Worm (Caenorhabditis elegans) whole organism, L1 larva: ENCODE data around the gene Y7A9A.1.

Source experiments
- C04F5.9 ChIP-seq: sonication (generic microtip); optimal IDR thresholded peaks from 2 replicates; lab custom pipeline; 2016; ENCODE audit warnings: missing genetic modification characterization, missing compliant biosample characterization
- C16A3.4 ChIP-seq: fragments of 150-350 bp; optimal IDR thresholded peaks from 2 replicates; lab custom pipeline; 2014; ENCODE audit warnings: missing biosample characterization, missing genetic modification characterization
- F16B12.6 ChIP-seq: fragments of 150-350 bp; optimal IDR thresholded peaks from 2 replicates; lab custom pipeline; 2014; ENCODE audit warnings: missing biosample characterization, missing genetic modification characterization
- Y116A8C.19 ChIP-seq: sonication (generic microtip); optimal IDR thresholded peaks from 2 replicates; lab custom pipeline; 2016; ENCODE audit warnings: missing compliant biosample characterization, missing genetic modification characterization, borderline replicate concordance
- alr-1 ChIP-seq: fragments of 200-800 bp; sonication (Bioruptor generic); optimal IDR thresholded peaks from 2 replicates; lab custom pipeline; 2018; ENCODE audit warnings: borderline replicate concordance, mild to moderate bottlenecking, missing genetic modification characterization, missing compliant biosample characterization
- blmp-1 ChIP-seq: fragments of 150-350 bp; optimal IDR thresholded peaks from 2 replicates; lab custom pipeline; 2014; ENCODE audit warnings: missing biosample characterization, missing genetic modification characterization
- ces-1 ChIP-seq: fragments of 150-350 bp; optimal IDR thresholded peaks from 2 replicates; lab custom pipeline; 2014; ENCODE audit warnings: missing biosample characterization, missing genetic modification reagents, missing genetic modification characterization
- dpl-1 ChIP-seq, 3 experiments: fragments of 150-350 bp in 2 of 3; sonication (generic microtip) in 1 of 3; optimal IDR thresholded peaks; 2 replicates each; lab custom pipeline; 2014 to 2017; ENCODE audit warnings: missing biosample characterization in 3 of 3, missing genetic modification characterization in 3 of 3, missing genetic modification reagents in 3 of 3
- egl-13 ChIP-seq: sonication (generic microtip); optimal IDR thresholded peaks from 2 replicates; lab custom pipeline; 2016; ENCODE audit warnings: missing genotype, missing genetic modification reagents, missing genetic modification characterization, missing compliant biosample characterization
- fkh-10 ChIP-seq: sonication (generic microtip); optimal IDR thresholded peaks from 2 replicates; lab custom pipeline; 2017; ENCODE audit warnings: missing biosample characterization, missing genetic modification reagents, missing genetic modification characterization
- fos-1 ChIP-seq: fragments of 150-350 bp; optimal IDR thresholded peaks from 2 replicates; lab custom pipeline; 2014; ENCODE audit warnings: missing biosample characterization, missing genetic modification characterization
- hlh-4 ChIP-seq: sonication (generic microtip); optimal IDR thresholded peaks from 2 replicates; lab custom pipeline; 2016; ENCODE audit warnings: mild to moderate bottlenecking, missing genetic modification characterization, missing compliant biosample characterization
- hpl-2 ChIP-seq: fragments of 150-350 bp; optimal IDR thresholded peaks from 2 replicates; lab custom pipeline; 2014; ENCODE audit warnings: missing biosample characterization, missing genetic modification reagents, missing genetic modification characterization
- irx-1 ChIP-seq: sonication (generic microtip); optimal IDR thresholded peaks from 2 replicates; lab custom pipeline; 2016; ENCODE audit warnings: missing genetic modification characterization, missing compliant biosample characterization
- lin-14 ChIP-seq: fragments of 200-800 bp; sonication (Bioruptor generic); optimal IDR thresholded peaks from 2 replicates; lab custom pipeline; 2018; ENCODE audit warnings: mild to moderate bottlenecking, missing genetic modification characterization, moderate library complexity, missing compliant biosample characterization
- lin-15B ChIP-seq: fragments of 150-350 bp; sonication (generic microtip); optimal IDR thresholded peaks from 3 replicates; lab custom pipeline; 2014; ENCODE audit warnings: missing biosample characterization, missing genetic modification characterization
- lin-35 ChIP-seq, 2 experiments: fragments of 150-350 bp; optimal IDR thresholded peaks; 2 replicates each; lab custom pipeline; 2014; ENCODE audit warnings: missing biosample characterization in 2 of 2, missing genetic modification characterization in 2 of 2, missing genetic modification reagents in 2 of 2
- lir-3 ChIP-seq: sonication (generic microtip); optimal IDR thresholded peaks from 2 replicates; lab custom pipeline; 2016; ENCODE audit warnings: mild to moderate bottlenecking, missing genetic modification characterization, moderate library complexity, missing compliant biosample characterization; ENCODE audit not compliant: poor library complexity
- nhr-11 ChIP-seq: fragments of 150-350 bp; optimal IDR thresholded peaks from 2 replicates; lab custom pipeline; 2014; ENCODE audit warnings: missing biosample characterization, missing genetic modification characterization
- nhr-12 ChIP-seq: sonication (generic microtip); optimal IDR thresholded peaks from 2 replicates; lab custom pipeline; 2017; ENCODE audit warnings: missing biosample characterization, missing genetic modification characterization
- nhr-19 ChIP-seq: fragments of 200-800 bp; sonication (Bioruptor generic); conservative IDR thresholded peaks from 2 replicates; pipeline ENCODE4 v1.3.6; 2022; ENCODE audit warnings: missing genetic modification characterization, missing compliant biosample characterization
- nhr-237 ChIP-seq: fragments of 150-350 bp; optimal IDR thresholded peaks from 2 replicates; lab custom pipeline; 2014; ENCODE audit warnings: missing biosample characterization, missing genetic modification characterization
- nhr-76 ChIP-seq: sonication (generic microtip); optimal IDR thresholded peaks from 2 replicates; lab custom pipeline; 2017; ENCODE audit warnings: missing biosample characterization, missing genetic modification characterization
- nhr-84 ChIP-seq: sonication (generic microtip); optimal IDR thresholded peaks from 2 replicates; lab custom pipeline; 2017; ENCODE audit warnings: missing biosample characterization, missing genetic modification characterization
- nhr-85 ChIP-seq: sonication (generic microtip); peaks from one replicate; lab custom pipeline; 2016; ENCODE audit warnings: missing genetic modification characterization, inconsistent platforms, missing compliant biosample characterization
- pax-3 ChIP-seq: fragments of 200-800 bp; sonication (Bioruptor generic); optimal IDR thresholded peaks from 2 replicates; lab custom pipeline; 2018; ENCODE audit warnings: mild to moderate bottlenecking, missing genetic modification characterization, moderate library complexity, missing compliant biosample characterization
- pqm-1 ChIP-seq: sonication (generic microtip); optimal IDR thresholded peaks from 3 replicates; lab custom pipeline; 2017; ENCODE audit warnings: missing biosample characterization, missing genetic modification characterization
- rnt-1 ChIP-seq: sonication (generic microtip); optimal IDR thresholded peaks from 2 replicates; lab custom pipeline; 2016; ENCODE audit warnings: mild to moderate bottlenecking, missing genetic modification characterization, moderate library complexity, missing compliant biosample characterization
- sptf-1 ChIP-seq: fragments of 150-350 bp; optimal IDR thresholded peaks from 2 replicates; lab custom pipeline; 2014; ENCODE audit warnings: missing biosample characterization, missing genetic modification characterization
- sup-37 ChIP-seq: fragments of 200-800 bp; sonication (Bioruptor generic); optimal IDR thresholded peaks from 2 replicates; lab custom pipeline; 2018; ENCODE audit warnings: mild to moderate bottlenecking, missing genetic modification characterization, missing compliant biosample characterization
- tbx-2 ChIP-seq: sonication (generic microtip); optimal IDR thresholded peaks from 2 replicates; lab custom pipeline; 2016; ENCODE audit warnings: missing genetic modification characterization, missing compliant biosample characterization
- unc-30 ChIP-seq: sonication (generic microtip); optimal IDR thresholded peaks from 2 replicates; lab custom pipeline; 2017; ENCODE audit warnings: missing biosample characterization, missing genetic modification characterization
- unc-98 ChIP-seq: fragments of 200-800 bp; sonication (Bioruptor generic); IDR thresholded peaks from 2 replicates; pipeline ENCODE4 v1.3.6; 2022; ENCODE audit warnings: missing genetic modification characterization, missing compliant biosample characterization
- zag-1 ChIP-seq: fragments of 150-350 bp; optimal IDR thresholded peaks from 2 replicates; lab custom pipeline; 2014; ENCODE audit warnings: missing biosample characterization, missing genetic modification characterization
- ztf-11 ChIP-seq, 2 experiments: sonication (generic microtip); optimal IDR thresholded peaks; 2 replicates each; lab custom pipeline; 2016 to 2017; ENCODE audit warnings: missing genetic modification characterization in 2 of 2, missing biosample characterization in 1 of 2, missing compliant biosample characterization in 1 of 2

The Y7A9A.1 gene

ce11 chrIV:16180898-16181482 lies 15.8 kb upstream of the Y7A9A.1 start (continued):
- TF ChIP-seq fos-1 (tag; lab: Kevin White, UChicago) (no peak), zag-1 (no peak)
- TF ChIP-seq, all 84 proteins: peak for 31

- TF ChIP-seq irx-1 (tag; lab: Kevin White, UChicago) (no peak), zag-1 (no peak), F16B12.6 (tag; lab: Kevin White, UChicago) (no peak), pqm-1 (tag; lab: Kevin White, UChicago) (no peak), ces-1 (no peak), dpl-1 (GFP tag; optimal IDR thresholded peaks at IDR 0.05; lab: Kevin White, UChicago) (no peak), tbx-2 (tag; lab: Kevin White, UChicago) (no peak), nhr-84 (tag; lab: Kevin White, UChicago) (no peak), unc-30 (no peak), blmp-1 (tag; lab: Kevin White, UChicago) (no peak), hlh-4 (no peak), unc-98 (GFP tag; lab: Robert Waterston, UW) (no peak), lin-35 (GFP tag; optimal IDR thresholded peaks at IDR 0.05; lab: Kevin White, UChicago) (no peak), lir-3 (tag; lab: Kevin White, UChicago) (no peak), sup-37 (GFP tag; lab: Kevin White, UChicago) (no peak), egl-13 (no peak), Y116A8C.19 (tag; lab: Kevin White, UChicago) (no peak), nhr-76 (tag; lab: Kevin White, UChicago) (no peak), alr-1 (no peak), nhr-19 (GFP tag; lab: Robert Waterston, UW) (no peak)
Measured at ce11 chrIV:16184521-16184920, 12.3 kb upstream of the Y7A9A.1 start, which contains the start of gene Y105C5B.1413. Y105C5B.1413 (minus strand) TSS chrIV:16184621.

- no peak for TF ChIP-seq pax-3 (tag; lab: Kevin White, UChicago)
- TF ChIP-seq irx-1 (tag; lab: Kevin White, UChicago), result no peak
- no peak for TF ChIP-seq C16A3.4 (tag; lab: Kevin White, UChicago)
- TF ChIP-seq hpl-2 (GFP tag; lab: Kevin White, UChicago), result no peak
Measured at ce11 chrIV:16186008-16186407, 10.8 kb upstream of the Y7A9A.1 start.

ce11 chrIV:16191597-16191996 lies 5.2 kb upstream of the Y7A9A.1 start:
- TF ChIP-seq lin-15B (tag; lab: Kevin White, UChicago) (no peak), sup-37 (GFP tag; lab: Kevin White, UChicago) (no peak), nhr-237 (no peak), ztf-11 (tag; optimal IDR thresholded peaks at IDR 0.05; lab: Kevin White, UChicago) (no peak), nhr-12 (tag; lab: Kevin White, UChicago) (no peak), ces-1 (no peak), lin-14 (no peak), nhr-11 (tag; lab: Kevin White, UChicago) (no peak), rnt-1 (tag; lab: Kevin White, UChicago) (no peak), C04F5.9 (tag; lab: Kevin White, UChicago) (no peak), hpl-2 (GFP tag; lab: Kevin White, UChicago) (no peak), fkh-10 (no peak)

ce11 chrIV:16192754-16193153 lies 4.1 kb upstream of the Y7A9A.1 start:
- TF ChIP-seq nhr-85, result peak; percentile 54
- TF ChIP-seq sptf-1 (tag; lab: Kevin White, UChicago), result no peak
- peak; percentile 65 for TF ChIP-seq blmp-1 (tag; lab: Kevin White, UChicago)
